Worm (Caenorhabditis elegans): ENCODE results near the gene nrde-1.

Gene nrde-1

ce11 chrIII:3735509-3736255, 22.4 kb downstream of the nrde-1 start (continued):
- TF ChIP-seq daf-19 (GFP tag; conservative IDR thresholded peaks at IDR 0.05) (no peak), zag-1 (tag; optimal IDR thresholded peaks at IDR 0.05) (no peak), nhr-6 (tag; optimal IDR thresholded peaks at IDR 0.05) (no peak), ceh-82 (tag; optimal IDR thresholded peaks at IDR 0.05) (no peak), nhr-111 (GFP tag; optimal IDR thresholded peaks at IDR 0.05) (no peak), ztf-7 (tag; optimal IDR thresholded peaks at IDR 0.05) (no peak), mxl-3 (GFP tag; optimal IDR thresholded peaks at IDR 0.05) (peak; percentile 38), lsy-2 (tag; optimal IDR thresholded peaks at IDR 0.05) (no peak), dve-1 (tag; optimal IDR thresholded peaks at IDR 0.05; ENCODE audit: insufficient read depth) (peak; percentile 33)

ce11 chrIII:3736302-3736701, 23.0 kb downstream of the nrde-1 start, which contains the start of gene F34D10.4:
Gene F34D10.4, plus strand, starts transcription at chrIII:3736602.
- TF ChIP-seq hlh-11 (tag; optimal IDR thresholded peaks at IDR 0.05) (no peak), F26F4.8 (GFP tag; conservative IDR thresholded peaks at IDR 0.05) (no peak), rbr-2 (tag; optimal IDR thresholded peaks at IDR 0.05) (no peak), zfp-2 (tag; optimal IDR thresholded peaks at IDR 0.05) (no peak), nhr-102 (tag; optimal IDR thresholded peaks at IDR 0.05) (no peak), cey-2 (tag; optimal IDR thresholded peaks at IDR 0.05; ENCODE audit: borderline replicate concordance, insufficient read depth) (no peak), attf-4 (tag; optimal IDR thresholded peaks at IDR 0.05) (no peak), nhr-48 (tag; optimal IDR thresholded peaks at IDR 0.05) (no peak), jun-1 (tag; optimal IDR thresholded peaks at IDR 0.05) (no peak), lin-1 (GFP tag; IDR thresholded peaks at IDR 0.05) (no peak), ZK337.2 (GFP tag; IDR thresholded peaks at IDR 0.05) (no peak), ama-1 (optimal IDR thresholded peaks at IDR 0.05) (no peak), D1046.2 (GFP tag; IDR thresholded peaks at IDR 0.05) (no peak), hlh-30 (tag; optimal IDR thresholded peaks at IDR 0.05; ENCODE audit: insufficient read depth) (no peak), dve-1 (tag; optimal IDR thresholded peaks at IDR 0.05; ENCODE audit: insufficient read depth) (no peak)

- TF ChIP-seq T26A8.4 (GFP tag; IDR thresholded peaks at IDR 0.05), result no peak
- peak; percentile 65 for TF ChIP-seq set-16 (GFP tag; IDR thresholded peaks at IDR 0.05)
- TF ChIP-seq ZK546.5 (tag; optimal IDR thresholded peaks at IDR 0.05), result no peak
- TF ChIP-seq ZK337.2 (GFP tag; IDR thresholded peaks at IDR 0.05), result no peak
- TF ChIP-seq lim-7 (GFP tag; IDR thresholded peaks at IDR 0.05), result peak; percentile 33; the same call in 1 of the 2 replicates
- no peak for TF ChIP-seq ceh-82 (tag; optimal IDR thresholded peaks at IDR 0.05)
Observed at ce11 chrIII:3737742-3738141, 24.5 kb downstream of the nrde-1 start.

ce11 chrIII:3738331-3738730, 25.1 kb downstream of the nrde-1 start:
- TF ChIP-seq F10B5.3 (tag; optimal IDR thresholded peaks at IDR 0.05) (no peak), mxl-3 (GFP tag; optimal IDR thresholded peaks at IDR 0.05) (no peak), sdz-12 (GFP tag; optimal IDR thresholded peaks at IDR 0.05) (no peak), madf-9 (GFP tag; conservative IDR thresholded peaks at IDR 0.05) (no peak), tag-97 (GFP tag; IDR thresholded peaks at IDR 0.05) (no peak), lin-1 (GFP tag; IDR thresholded peaks at IDR 0.05) (no peak), zfp-2 (tag; optimal IDR thresholded peaks at IDR 0.05) (no peak), zip-11 (GFP tag; IDR thresholded peaks at IDR 0.05) (no peak), nhr-28 (tag; optimal IDR thresholded peaks at IDR 0.05) (no peak), lir-3 (tag; optimal IDR thresholded peaks at IDR 0.05) (no peak), ceh-62 (tag; optimal IDR thresholded peaks at IDR 0.05) (no peak)

Measured in whole organism, L4 larva.